Fruit fly (Drosophila melanogaster): ENCODE data around the gene mfas.

The mfas gene

dm6 chr3R:11945450-11946317 lies 47.4 kb downstream of the mfas start (continued):
- TF ChIP-seq svp (GFP tag) (no peak), Hr38 (GFP tag; optimal IDR thresholded peaks at IDR 0.05) (no peak), Sox102F (GFP tag; optimal IDR thresholded peaks at IDR 0.05) (no peak), CG4318 (GFP tag; optimal IDR thresholded peaks at IDR 0.05) (peak; percentile 21), Met (GFP tag; optimal IDR thresholded peaks at IDR 0.05) (no peak), Sox14 (GFP tag; optimal IDR thresholded peaks at IDR 0.05) (no peak), eg (GFP tag; IDR thresholded peaks at IDR 0.05) (no peak), CG8319 (GFP tag; optimal IDR thresholded peaks at IDR 0.05) (no peak), Sox15 (GFP tag; optimal IDR thresholded peaks at IDR 0.05) (no peak), CG1621 (tag; optimal IDR thresholded peaks at IDR 0.05) (peak; percentile 5), net (GFP tag; optimal IDR thresholded peaks at IDR 0.05) (no peak), achi (GFP tag; optimal IDR thresholded peaks at IDR 0.05) (peak; percentile 45)

- TF ChIP-seq fd85E (GFP tag; optimal IDR thresholded peaks at IDR 0.05): no peak
- peak; percentile 45 for TF ChIP-seq Blimp-1 (GFP tag; optimal IDR thresholded peaks at IDR 0.05)
- no peak for TF ChIP-seq Hr39 (GFP tag; optimal IDR thresholded peaks at IDR 0.05)
- TF ChIP-seq Eip78C (GFP tag): peak; percentile 39
- no peak for TF ChIP-seq eg (GFP tag; IDR thresholded peaks at IDR 0.05)
Measured at dm6 chr3R:11941116-11941515, 52.0 kb downstream of the mfas start.

dm6 chr3R:11937427-11938114 lies 55.5 kb downstream of the mfas start:
- TF ChIP-seq eg (GFP tag; IDR thresholded peaks at IDR 0.05): peak; percentile 79
- TF ChIP-seq salr (GFP tag; optimal IDR thresholded peaks at IDR 0.05): peak in 1 of 2 experiments; percentile 34
- peak; percentile 1 for TF ChIP-seq fd85E (GFP tag; optimal IDR thresholded peaks at IDR 0.05)
- peak; percentile 50 for TF ChIP-seq Hr4 (GFP tag; optimal IDR thresholded peaks at IDR 0.05)
- TF ChIP-seq CG10631 (GFP tag; optimal IDR thresholded peaks at IDR 0.05): peak; percentile 46
- peak; percentile 21 for TF ChIP-seq vri (GFP tag; optimal IDR thresholded peaks at IDR 0.05)
- TF ChIP-seq CG8319 (GFP tag; optimal IDR thresholded peaks at IDR 0.05): peak; percentile 11
- TF ChIP-seq acj6 (GFP tag; optimal IDR thresholded peaks at IDR 0.05): peak; percentile 42
- no peak for TF ChIP-seq CG16779 (tag; optimal IDR thresholded peaks at IDR 0.05)
- peak; percentile 34 for TF ChIP-seq CG31627 (GFP tag; optimal IDR thresholded peaks at IDR 0.05)
- TF ChIP-seq Hr38 (GFP tag; optimal IDR thresholded peaks at IDR 0.05): no peak
- peak; percentile 70 for TF ChIP-seq CG3919 (GFP tag; optimal IDR thresholded peaks at IDR 0.05)
- peak; percentile 36 for TF ChIP-seq pdm3 (GFP tag; optimal IDR thresholded peaks at IDR 0.05)
- TF ChIP-seq Eip78C (GFP tag): peak; percentile 77
- TF ChIP-seq Met (GFP tag; optimal IDR thresholded peaks at IDR 0.05): peak; percentile 65
- TF ChIP-seq Hr39 (GFP tag; optimal IDR thresholded peaks at IDR 0.05): peak; percentile 43
- TF ChIP-seq lz (GFP tag; optimal IDR thresholded peaks at IDR 0.05): peak; percentile 48
- peak; percentile 33 for TF ChIP-seq net (GFP tag; optimal IDR thresholded peaks at IDR 0.05)
- peak; percentile 45 for TF ChIP-seq Lpt (GFP tag; optimal IDR thresholded peaks at IDR 0.05)
- TF ChIP-seq CG6163 (GFP tag; IDR thresholded peaks at IDR 0.05): peak; percentile 79
- TF ChIP-seq topi (GFP tag; optimal IDR thresholded peaks at IDR 0.05): peak; percentile 48
- TF ChIP-seq CG8119 (GFP tag; IDR thresholded peaks at IDR 0.05): peak; percentile 68
- peak; percentile 51 for TF ChIP-seq achi (GFP tag; optimal IDR thresholded peaks at IDR 0.05)
- TF ChIP-seq CG1621 (tag; optimal IDR thresholded peaks at IDR 0.05): no peak
- peak; percentile 57 for TF ChIP-seq CG15336 (GFP tag; IDR thresholded peaks at IDR 0.05)
- peak; percentile 80 for TF ChIP-seq svp (GFP tag)
- peak; percentile 38 for TF ChIP-seq CG6792 (GFP tag; optimal IDR thresholded peaks at IDR 0.05)
- TF ChIP-seq Sox15 (GFP tag; optimal IDR thresholded peaks at IDR 0.05): no peak
- TF ChIP-seq CG10669 (GFP tag; optimal IDR thresholded peaks at IDR 0.05): peak; percentile 38
- no peak for TF ChIP-seq Blimp-1 (GFP tag; optimal IDR thresholded peaks at IDR 0.05)
- TF ChIP-seq ss (GFP tag; optimal IDR thresholded peaks at IDR 0.05): peak; percentile 15 to 25
- no peak for TF ChIP-seq fkh (GFP tag; optimal IDR thresholded peaks at IDR 0.05)
- peak; percentile 30 for TF ChIP-seq spab (GFP tag; optimal IDR thresholded peaks at IDR 0.05)
- peak; percentile 58 for TF ChIP-seq OdsH (GFP tag; optimal IDR thresholded peaks at IDR 0.05)
- peak; percentile 47 for TF ChIP-seq CG8632 (GFP tag; optimal IDR thresholded peaks at IDR 0.05)
- TF ChIP-seq dac (GFP tag; optimal IDR thresholded peaks at IDR 0.05): no peak
- TF ChIP-seq CG11294 (GFP tag; IDR thresholded peaks at IDR 0.05): peak; percentile 35; the same call in 1 of the 2 replicates
- TF ChIP-seq CG32006 (GFP tag; optimal IDR thresholded peaks at IDR 0.05): peak; percentile 60
- TF ChIP-seq CG34406 (GFP tag; optimal IDR thresholded peaks at IDR 0.05): peak; percentile 32
- TF ChIP-seq fd59A (GFP tag; optimal IDR thresholded peaks at IDR 0.05): no peak

Data from whole organism, prepupa.